Worm (Caenorhabditis elegans): ENCODE data around the gene C27A7.8.

DNA sequence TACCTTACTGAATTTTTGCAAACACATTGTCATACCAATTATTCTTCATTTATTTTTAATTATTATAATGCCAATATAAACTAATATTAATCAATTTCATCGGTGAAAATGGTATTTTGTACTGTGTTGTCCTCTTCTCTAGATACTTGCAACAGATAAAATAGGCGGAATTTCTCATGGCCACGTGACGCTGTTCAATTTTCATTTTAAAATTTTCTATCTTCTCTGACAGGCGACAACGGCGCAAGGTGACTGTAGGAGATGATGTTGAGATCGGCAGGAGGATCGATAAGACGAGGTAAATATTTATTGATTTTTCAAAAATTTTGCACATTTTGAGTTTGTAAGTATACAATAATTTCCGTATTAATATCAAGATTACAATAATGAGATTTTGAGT, 41.3 kb downstream of the C27A7.8 start, which contains the start of gene ogdh-2:
- TF ChIP-seq unc-62 (GFP tag; optimal IDR thresholded peaks at IDR 0.05), result no peak
- TF ChIP-seq bed-3 (GFP tag; optimal IDR thresholded peaks at IDR 0.05), result no peak
- TF ChIP-seq unc-39 (tag; optimal IDR thresholded peaks at IDR 0.05), result no peak

All from whole organism, mixed stage, embryonic.